Fruit fly (Drosophila melanogaster) S2 (cell line): ENCODE data around the gene msl-3.

Source experiments
- CG8478 ChIP-seq: fragments of >200 bp; optimal IDR thresholded peaks from 2 replicates; lab custom pipeline; 2018
- CTCF ChIP-seq, 2 experiments: fragments of >200 bp; optimal IDR thresholded peaks; 2 replicates each; lab custom pipeline; 2018

DNA sequence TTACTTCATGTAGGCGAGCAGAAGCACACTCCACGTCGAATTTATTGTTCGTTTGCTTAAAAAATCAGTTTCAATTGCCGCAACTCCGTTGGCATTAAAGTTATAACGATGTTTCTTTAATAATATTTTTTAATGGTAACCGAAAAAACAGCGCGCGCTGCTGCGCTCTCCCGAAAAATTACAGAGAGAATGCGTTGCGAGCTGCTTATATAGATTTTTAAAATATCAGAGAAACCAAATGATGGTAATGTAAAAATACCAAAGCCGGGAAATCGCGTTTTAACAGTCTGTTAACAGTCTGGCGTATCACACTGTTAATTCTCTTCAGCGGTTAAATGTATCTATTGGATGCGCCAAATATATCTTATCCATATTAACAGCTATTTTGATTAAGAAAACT, 31.6 kb upstream of the msl-3 start, which contains the start of gene corn:
- TF ChIP-seq CG8478 (lab: Kevin White, UChicago) (no peak), CTCF (optimal IDR thresholded peaks at IDR 0.05; lab: Kevin White, UChicago) (no peak)
